Worm (Caenorhabditis elegans) whole organism, L2 larva: ENCODE measurements around the gene F27E5.7.

Source experiments
- C34F6.9 ChIP-seq: fragments of 150-350 bp; optimal IDR thresholded peaks from 2 replicates; lab custom pipeline; 2014; ENCODE audit warnings: missing biosample characterization, missing genetic modification characterization
- ZK546.5 ChIP-seq: sonication (generic microtip); optimal IDR thresholded peaks from 2 replicates; lab custom pipeline; 2017; ENCODE audit warnings: missing biosample characterization, missing genetic modification characterization
- alr-1 ChIP-seq: fragments of 150-350 bp; optimal IDR thresholded peaks from 2 replicates; lab custom pipeline; 2014; ENCODE audit warnings: missing biosample characterization, missing genetic modification characterization
- aly-2 ChIP-seq: fragments of 150-350 bp; optimal IDR thresholded peaks from 2 replicates; lab custom pipeline; 2014; ENCODE audit warnings: missing biosample characterization, missing genetic modification characterization
- ama-1 ChIP-seq: fragments of 150-350 bp; optimal IDR thresholded peaks from 2 replicates; lab custom pipeline; 2018; ENCODE audit warnings: inconsistent platforms
- blmp-1 ChIP-seq: sonication (generic microtip); optimal IDR thresholded peaks from 2 replicates; lab custom pipeline; 2017; ENCODE audit warnings: missing genetic modification characterization, mild to moderate bottlenecking, missing compliant biosample characterization, antibody characterized with exemption, moderate library complexity; ENCODE audit not compliant: insufficient read depth
- ceh-16 ChIP-seq: fragments of 150-350 bp; optimal IDR thresholded peaks from 2 replicates; lab custom pipeline; 2014; ENCODE audit warnings: missing biosample characterization, missing genetic modification characterization
- ceh-82 ChIP-seq: fragments of 150-350 bp; optimal IDR thresholded peaks from 2 replicates; lab custom pipeline; 2014; ENCODE audit warnings: missing biosample characterization, missing genetic modification characterization
- elt-1 ChIP-seq: fragments of 150-350 bp; optimal IDR thresholded peaks from 2 replicates; lab custom pipeline; 2014; ENCODE audit warnings: missing biosample characterization, missing genetic modification characterization
- elt-3 ChIP-seq: sonication (generic microtip); optimal IDR thresholded peaks from 2 replicates; lab custom pipeline; 2017; ENCODE audit warnings: missing biosample characterization, missing genetic modification characterization
- fos-1 ChIP-seq: fragments of 150-350 bp; optimal IDR thresholded peaks from 2 replicates; lab custom pipeline; 2014; ENCODE audit warnings: missing biosample characterization, missing genetic modification characterization
- gmeb-1 ChIP-seq: fragments of 150-350 bp; optimal IDR thresholded peaks from 2 replicates; lab custom pipeline; 2014; ENCODE audit warnings: missing biosample characterization, missing genetic modification characterization
- lin-11 ChIP-seq: fragments of 150-350 bp; sonication (generic microtip); optimal IDR thresholded peaks from 2 replicates; lab custom pipeline; 2014; ENCODE audit warnings: missing biosample characterization, missing genetic modification characterization, inconsistent platforms, mixed read lengths
- lin-39 ChIP-seq: fragments of 150-350 bp; optimal IDR thresholded peaks from 2 replicates; lab custom pipeline; 2014; ENCODE audit warnings: missing biosample characterization, missing genetic modification reagents, missing genetic modification characterization
- mab-5 ChIP-seq: fragments of 150-350 bp; optimal IDR thresholded peaks from 2 replicates; lab custom pipeline; 2014; ENCODE audit warnings: missing biosample characterization, missing genetic modification characterization
- mbf-1 ChIP-seq: sonication (generic microtip); optimal IDR thresholded peaks from 2 replicates; lab custom pipeline; 2017; ENCODE audit warnings: missing biosample characterization, missing genetic modification characterization
- mdl-1 ChIP-seq, 2 experiments: fragments of 150-350 bp in 1 of 2; sonication (generic microtip) in 1 of 2; optimal IDR thresholded peaks; 2 replicates each; lab custom pipeline; 2017; ENCODE audit warnings: missing biosample characterization in 2 of 2, missing genetic modification characterization in 2 of 2
- nhr-10 ChIP-seq: sonication (generic microtip); optimal IDR thresholded peaks from 2 replicates; lab custom pipeline; 2017; ENCODE audit warnings: missing biosample characterization, missing genetic modification characterization
- nhr-12 ChIP-seq: fragments of 150-350 bp; optimal IDR thresholded peaks from 2 replicates; lab custom pipeline; 2014; ENCODE audit warnings: missing biosample characterization, missing genetic modification characterization
- nhr-129 ChIP-seq: fragments of 150-350 bp; optimal IDR thresholded peaks from 2 replicates; lab custom pipeline; 2014; ENCODE audit warnings: missing biosample characterization, missing genetic modification characterization
- nhr-21 ChIP-seq: fragments of 150-350 bp; optimal IDR thresholded peaks from 2 replicates; lab custom pipeline; 2014; ENCODE audit warnings: missing biosample characterization, missing genetic modification characterization
- nhr-23 ChIP-seq: fragments of 150-350 bp; optimal IDR thresholded peaks from 2 replicates; lab custom pipeline; 2014; ENCODE audit warnings: missing biosample characterization, missing genetic modification reagents, missing genetic modification characterization
- nhr-237 ChIP-seq: fragments of 150-350 bp; optimal IDR thresholded peaks from 2 replicates; lab custom pipeline; 2014; ENCODE audit warnings: missing biosample characterization, missing genetic modification characterization
- nhr-25 ChIP-seq: fragments of 150-350 bp; sonication (generic microtip); optimal IDR thresholded peaks from 3 replicates; lab custom pipeline; 2014; ENCODE audit warnings: missing biosample characterization, missing genetic modification characterization
- peb-1 ChIP-seq: fragments of 150-350 bp; optimal IDR thresholded peaks from 2 replicates; lab custom pipeline; 2014; ENCODE audit warnings: missing biosample characterization, missing genetic modification characterization
- sma-3 ChIP-seq: sonication (generic microtip); optimal IDR thresholded peaks from 2 replicates; lab custom pipeline; 2016; ENCODE audit warnings: missing genetic modification reagents, missing genetic modification characterization, missing compliant biosample characterization
- unc-39 ChIP-seq: fragments of 150-350 bp; optimal IDR thresholded peaks from 2 replicates; lab custom pipeline; 2014; ENCODE audit warnings: missing biosample characterization, missing genetic modification characterization
- zag-1 ChIP-seq: fragments of 150-350 bp; optimal IDR thresholded peaks from 2 replicates; lab custom pipeline; 2014; ENCODE audit warnings: missing biosample characterization, missing genetic modification characterization
- ztf-1 ChIP-seq: fragments of 200-800 bp; sonication (Bioruptor generic); conservative IDR thresholded peaks from 2 replicates; pipeline ENCODE4 v1.3.6; 2022; ENCODE audit warnings: missing genetic modification characterization, missing compliant biosample characterization
- ztf-11 ChIP-seq: sonication (generic microtip); optimal IDR thresholded peaks from 2 replicates; lab custom pipeline; 2017; ENCODE audit warnings: missing biosample characterization, missing genetic modification characterization
- ztf-4 ChIP-seq: fragments of 150-350 bp; optimal IDR thresholded peaks from 2 replicates; lab custom pipeline; 2014; ENCODE audit warnings: missing biosample characterization, missing genetic modification characterization

Gene F27E5.7

ce11 chrII:10147502-10147901 lies 24.9 kb downstream of the F27E5.7 start:
- TF ChIP-seq nhr-237 (no peak), zag-1 (tag; lab: Kevin White, UChicago) (no peak), lin-39 (tag; lab: Kevin White, UChicago) (no peak), alr-1 (tag; lab: Kevin White, UChicago) (no peak), mab-5 (no peak), mdl-1 (tag; optimal IDR thresholded peaks at IDR 0.05; lab: Kevin White, UChicago) (no peak), nhr-21 (tag; lab: Kevin White, UChicago) (no peak), ceh-16 (tag; lab: Kevin White, UChicago) (no peak), ZK546.5 (tag; lab: Kevin White, UChicago) (no peak), nhr-23 (tag; lab: Kevin White, UChicago) (no peak), ztf-11 (tag; lab: Kevin White, UChicago) (no peak), elt-3 (no peak), unc-39 (tag; lab: Kevin White, UChicago) (no peak), nhr-129 (tag; lab: Kevin White, UChicago) (no peak), peb-1 (no peak), nhr-25 (tag; lab: Kevin White, UChicago) (no peak), C34F6.9 (tag; lab: Kevin White, UChicago) (no peak), fos-1 (tag; lab: Kevin White, UChicago) (no peak)

- TF ChIP-seq mbf-1 (tag; lab: Kevin White, UChicago) (no peak), nhr-10 (tag; lab: Kevin White, UChicago) (no peak), blmp-1 (tag; lab: Kevin White, UChicago) (no peak), nhr-21 (tag; lab: Kevin White, UChicago) (no peak), mab-5 (no peak), fos-1 (tag; lab: Kevin White, UChicago) (no peak), nhr-12 (tag; lab: Kevin White, UChicago) (no peak), unc-39 (tag; lab: Kevin White, UChicago) (no peak), lin-11 (tag; lab: Kevin White, UChicago) (no peak), nhr-23 (tag; lab: Kevin White, UChicago) (no peak), aly-2 (tag; lab: Kevin White, UChicago) (no peak), sma-3 (no peak), elt-3 (no peak), elt-1 (tag; lab: Kevin White, UChicago) (no peak), ama-1 (lab: Kevin White, UChicago) (no peak), ztf-4 (tag; lab: Kevin White, UChicago) (no peak), gmeb-1 (tag; lab: Kevin White, UChicago) (no peak)
Observed at ce11 chrII:10155106-10155505, 32.5 kb downstream of the F27E5.7 start, which contains the start of gene nlp-63. Gene nlp-63, plus strand, starts transcription at chrII:10155406.

ce11 chrII:10162785-10163184 lies 40.2 kb downstream of the F27E5.7 start:
- TF ChIP-seq ztf-1 (GFP tag; lab: Robert Waterston, UW) (0 out of 2 replicates have a peak, but pooled peaks have one; percentile 69), mdl-1 (tag; optimal IDR thresholded peaks at IDR 0.05; lab: Kevin White, UChicago) (no peak)
- TF ChIP-seq, all 48 proteins: peak for 1

ce11 chrII:10164137-10164536 lies 41.6 kb downstream of the F27E5.7 start:
- no peak for TF ChIP-seq ZK546.5 (tag; lab: Kevin White, UChicago)

- peak; percentile 0 for TF ChIP-seq lin-11 (tag; lab: Kevin White, UChicago)
- TF ChIP-seq alr-1 (tag; lab: Kevin White, UChicago), result no peak
Observed at ce11 chrII:10166365-10166764, 43.8 kb downstream of the F27E5.7 start.

- TF ChIP-seq C34F6.9 (tag; lab: Kevin White, UChicago), result peak; percentile 13
- TF ChIP-seq ceh-82, result no peak
Observed at ce11 chrII:10167731-10168130, 45.2 kb downstream of the F27E5.7 start.
